Worm (Caenorhabditis elegans): ENCODE data around the gene daf-10.

DNA sequence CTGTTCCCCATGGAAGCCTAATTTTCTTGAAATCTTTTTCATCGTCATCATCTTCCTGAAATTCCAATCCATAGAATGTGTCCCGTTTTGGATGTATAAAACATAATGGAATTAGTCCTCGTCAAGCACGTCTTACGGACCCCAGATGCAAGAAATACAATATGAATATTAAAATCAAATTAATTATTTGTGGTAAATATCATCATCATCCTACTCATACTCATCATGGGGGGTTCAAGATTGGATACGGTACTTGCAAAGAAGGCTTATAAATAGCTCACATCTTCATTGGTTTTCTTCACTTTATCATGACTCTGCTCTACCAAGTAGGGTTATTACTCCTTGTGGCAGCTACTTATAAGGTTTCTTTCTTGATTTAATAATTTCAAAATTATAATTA is 1.6 kb downstream of the daf-10 start, which contains the start of gene flp-1:
- TF ChIP-seq ref-1 (GFP tag; conservative IDR thresholded peaks at IDR 0.05) (no peak), T22C8.4 (GFP tag; IDR thresholded peaks at IDR 0.05) (no peak), tab-1 (GFP tag; IDR thresholded peaks at IDR 0.05) (no peak), klf-2 (GFP tag; conservative IDR thresholded peaks at IDR 0.05) (no peak), med-1 (GFP tag; optimal IDR thresholded peaks at IDR 0.05; ENCODE audit: insufficient read depth) (no peak), flt-1 (GFP tag; IDR thresholded peaks at IDR 0.05) (no peak), ztf-29 (GFP tag; IDR thresholded peaks at IDR 0.05) (no peak), ztf-23 (GFP tag; IDR thresholded peaks at IDR 0.05) (no peak)
